Fruit fly (Drosophila melanogaster) whole organism, wandering third instar larva: ENCODE results near the gene Polr2J.

ENCODE experiments used
- GATAd ChIP-seq: sonication (Bioruptor generic); optimal IDR thresholded peaks from 2 replicates; lab custom pipeline; 2016; ENCODE audit warnings: missing biosample characterization, missing genetic modification characterization
- Hr78 ChIP-seq: fragments of >200 bp; optimal IDR thresholded peaks from 2 replicates; lab custom pipeline; 2017; ENCODE audit warnings: missing biosample characterization, missing genetic modification characterization
- Sp1 ChIP-seq: fragments of 200-800 bp; sonication (Bioruptor generic); optimal IDR thresholded peaks from 3 replicates; lab custom pipeline; 2019; ENCODE audit warnings: missing biosample characterization, mild to moderate bottlenecking, missing genetic modification characterization, moderate library complexity
- br ChIP-seq: fragments of 200-800 bp; sonication (Bioruptor generic); optimal IDR thresholded peaks from 2 replicates; lab custom pipeline; 2016; ENCODE audit warnings: missing biosample characterization, missing genetic modification characterization
- brk ChIP-seq: fragments of 200-800 bp; sonication (Bioruptor generic); optimal IDR thresholded peaks from 2 replicates; lab custom pipeline; 2016; ENCODE audit warnings: missing biosample characterization, mild to moderate bottlenecking, missing genetic modification characterization
- foxo ChIP-seq, 2 experiments: fragments of 200-800 bp; sonication (Bioruptor generic); optimal IDR thresholded peaks; 2 replicates in 1 of 2; 3 replicates in 1 of 2; lab custom pipeline; 2016 to 2017; ENCODE audit warnings: missing biosample characterization in 2 of 2, missing genetic modification characterization in 2 of 2
- fru ChIP-seq: fragments of 200-800 bp; sonication (Bioruptor generic); optimal IDR thresholded peaks from 3 replicates; lab custom pipeline; 2016; ENCODE audit warnings: missing biosample characterization, mild to moderate bottlenecking, missing genetic modification characterization
- h ChIP-seq: fragments of 200-800 bp; sonication (Bioruptor generic); optimal IDR thresholded peaks from 3 replicates; lab custom pipeline; 2016; ENCODE audit warnings: missing biosample characterization, mild to moderate bottlenecking, missing genetic modification characterization
- jim ChIP-seq: fragments of 175-275, 200-325 bp; sonication (Bioruptor generic); optimal IDR thresholded peaks from 2 replicates; lab custom pipeline; 2016; ENCODE audit warnings: missing biosample characterization, mild to moderate bottlenecking, missing genetic modification characterization
- lola ChIP-seq: fragments of >200 bp; optimal IDR thresholded peaks from 2 replicates; lab custom pipeline; 2017; ENCODE audit warnings: missing biosample characterization, missing genetic modification characterization
- pan ChIP-seq: fragments of >200 bp; optimal IDR thresholded peaks from 2 replicates; lab custom pipeline; 2017
- psq ChIP-seq: fragments of 200-800 bp; sonication (Bioruptor generic); optimal IDR thresholded peaks from 3 replicates; lab custom pipeline; 2017; ENCODE audit warnings: missing biosample characterization, mild to moderate bottlenecking, missing genetic modification characterization, moderate library complexity
- sage ChIP-seq: fragments of 200-800 bp; sonication (Bioruptor generic); optimal IDR thresholded peaks from 2 replicates; lab custom pipeline; 2016; ENCODE audit warnings: missing biosample characterization, mild to moderate bottlenecking, missing genetic modification characterization
- tai ChIP-seq: sonication (Bioruptor generic); optimal IDR thresholded peaks from 2 replicates; lab custom pipeline; 2016; ENCODE audit warnings: missing biosample characterization, missing genetic modification characterization

DNA sequence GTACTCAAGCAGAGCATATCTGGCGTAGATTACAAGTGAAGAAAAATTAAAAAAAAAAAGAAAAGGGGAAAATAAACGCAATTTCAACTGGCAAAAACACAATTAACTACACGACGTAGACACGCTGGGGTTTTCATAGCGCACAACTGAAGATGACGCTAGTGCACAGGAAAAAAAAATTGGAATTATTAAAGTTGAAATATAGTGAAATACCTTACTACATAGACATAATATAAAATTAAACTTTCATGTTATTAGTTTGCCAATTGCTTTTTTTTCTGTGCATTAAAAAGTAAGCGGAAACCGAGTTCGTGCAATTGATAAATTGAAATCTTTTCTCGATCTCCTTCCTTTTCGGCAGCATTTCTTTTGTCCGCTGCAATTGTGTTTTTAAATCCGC, 12.8 kb downstream of the Polr2J start:
- TF ChIP-seq h, result no peak
- TF ChIP-seq sage, result no peak
- TF ChIP-seq Hr78 (GFP tag; lab: Kevin White, UChicago), result no peak
- TF ChIP-seq tai (GFP tag; lab: Kevin White, UChicago), result no peak
- no peak for TF ChIP-seq lola
- no peak for TF ChIP-seq Sp1
- no peak for TF ChIP-seq foxo (GFP tag; optimal IDR thresholded peaks at IDR 0.05; lab: Kevin White, UChicago)
- TF ChIP-seq pan, result no peak
- TF ChIP-seq jim (GFP tag; lab: Kevin White, UChicago), result no peak
- TF ChIP-seq br, result no peak
- no peak for TF ChIP-seq psq (GFP tag; lab: Kevin White, UChicago)
- TF ChIP-seq brk (GFP tag; lab: Kevin White, UChicago), result no peak
- no peak for TF ChIP-seq fru (GFP tag; lab: Kevin White, UChicago)
- no peak for TF ChIP-seq GATAd
